Fruit fly (Drosophila melanogaster) whole organism, embryonic: Measurements from ENCODE around the gene CG4537.

Experiments
- Antp ChIP-seq: fragments of 200-800 bp; sonication (Bioruptor generic); optimal IDR thresholded peaks from 3 replicates; lab custom pipeline; 2016; ENCODE audit warnings: missing biosample characterization, missing genetic modification characterization
- BEAF-32 ChIP-seq: fragments of 200-800 bp; sonication (Bioruptor generic); optimal IDR thresholded peaks from 3 replicates; lab custom pipeline; 2017; ENCODE audit warnings: missing biosample characterization, missing genetic modification characterization, mild to moderate bottlenecking, moderate library complexity, missing genetic modification reagents
- BtbVII ChIP-seq: fragments of 200-800 bp; sonication (Bioruptor generic); optimal IDR thresholded peaks from 3 replicates; lab custom pipeline; 2017; ENCODE audit warnings: missing biosample characterization, mild to moderate bottlenecking, missing genetic modification characterization
- CG10462 ChIP-seq: fragments of 200-800 bp; sonication (Bioruptor generic); optimal IDR thresholded peaks from 2 replicates; lab custom pipeline; 2016; ENCODE audit warnings: missing biosample characterization, missing genetic modification characterization
- CG11398 ChIP-seq: fragments of 200-800 bp; sonication (Bioruptor generic); optimal IDR thresholded peaks from 2 replicates; lab custom pipeline; 2016; ENCODE audit warnings: missing biosample characterization, missing genetic modification characterization
- CG11456 ChIP-seq: fragments of 200-800 bp; sonication (Bioruptor generic); IDR thresholded peaks from 3 replicates; pipeline ENCODE4 v1.3.6; 2022; ENCODE audit warnings: missing biosample characterization, missing genetic modification characterization
- CG1233 ChIP-seq: fragments of 200-800 bp; sonication (Bioruptor generic); optimal IDR thresholded peaks from 4 replicates; lab custom pipeline; 2018; ENCODE audit warnings: missing biosample characterization, mild to moderate bottlenecking, missing genetic modification characterization
- CG12391 ChIP-seq: fragments of 200-800 bp; sonication (Bioruptor generic); optimal IDR thresholded peaks from 3 replicates; lab custom pipeline; 2018; ENCODE audit warnings: missing biosample characterization, mild to moderate bottlenecking, missing genetic modification characterization, moderate library complexity
- CG13123 ChIP-seq: fragments of 200-800 bp; sonication (Bioruptor generic); optimal IDR thresholded peaks from 2 replicates; lab custom pipeline; 2016; ENCODE audit warnings: missing biosample characterization, missing genetic modification characterization
- CG14441 ChIP-seq: fragments of 200-800 bp; sonication (Bioruptor generic); IDR thresholded peaks from 2 replicates; pipeline ENCODE4 v1.3.6; 2022; ENCODE audit warnings: missing biosample characterization, missing genetic modification characterization
- CG14710 ChIP-seq: fragments of 200-800 bp; sonication (Bioruptor generic); optimal IDR thresholded peaks from 3 replicates; lab custom pipeline; 2019; ENCODE audit warnings: missing biosample characterization, mild to moderate bottlenecking, missing genetic modification characterization, moderate library complexity
- CG31365 ChIP-seq: fragments of 200-800 bp; sonication (Bioruptor generic); optimal IDR thresholded peaks from 2 replicates; lab custom pipeline; 2018; ENCODE audit warnings: missing biosample characterization, mild to moderate bottlenecking, missing genetic modification characterization
- CG33213 ChIP-seq: fragments of 200-800 bp; sonication (Bioruptor generic); optimal IDR thresholded peaks from 3 replicates; lab custom pipeline; 2016; ENCODE audit warnings: missing biosample characterization, missing genetic modification characterization
- CG3838 ChIP-seq: fragments of 200-800 bp; sonication (Bioruptor generic); optimal IDR thresholded peaks from 3 replicates; lab custom pipeline; 2016; ENCODE audit warnings: missing biosample characterization, missing genetic modification characterization
- CG3847 ChIP-seq: fragments of 200-800 bp; sonication (Bioruptor generic); IDR thresholded peaks from 2 replicates; pipeline ENCODE4 v1.3.6; 2022; ENCODE audit warnings: missing biosample characterization, missing genetic modification characterization
- CG5953 ChIP-seq: fragments of 200-800 bp; sonication (Bioruptor generic); IDR thresholded peaks from 2 replicates; pipeline ENCODE4 v1.3.6; 2022; ENCODE audit warnings: missing biosample characterization, missing genetic modification characterization
- CG8290 ChIP-seq, 3 experiments: fragments of 200-800 bp; sonication (Bioruptor generic); optimal IDR thresholded peaks; 2 replicates each; lab custom pipeline; 2016 to 2019; ENCODE audit warnings: missing biosample characterization in 3 of 3, missing genetic modification characterization in 3 of 3, mild to moderate bottlenecking in 2 of 3, moderate library complexity in 1 of 3
- CG8478 ChIP-seq: fragments of >200 bp; optimal IDR thresholded peaks from 2 replicates; lab custom pipeline; 2018
- D19A ChIP-seq: fragments of 200-800 bp; optimal IDR thresholded peaks from 3 replicates; lab custom pipeline; 2019; ENCODE audit warnings: missing biosample characterization, mild to moderate bottlenecking, missing genetic modification characterization, moderate library complexity
- Dek ChIP-seq: fragments of 200-800 bp; sonication (Bioruptor generic); optimal IDR thresholded peaks from 3 replicates; lab custom pipeline; 2019; ENCODE audit warnings: missing biosample characterization, mild to moderate bottlenecking, missing genetic modification characterization, moderate library complexity
- Dfd ChIP-seq, 2 experiments: fragments of >200 bp; optimal IDR thresholded peaks; 2 replicates each; lab custom pipeline; 2017; ENCODE audit warnings: missing biosample characterization in 2 of 2, missing genetic modification characterization in 2 of 2
- Dp ChIP-seq: fragments of 200-800 bp; sonication (Bioruptor generic); optimal IDR thresholded peaks from 2 replicates; lab custom pipeline; 2018; ENCODE audit warnings: missing biosample characterization, mild to moderate bottlenecking, missing genetic modification characterization, moderate library complexity
- E2f1 ChIP-seq: fragments of 200-800 bp; sonication (Bioruptor generic); IDR thresholded peaks from 2 replicates; pipeline ENCODE4 v1.3.6; 2022; ENCODE audit warnings: missing biosample characterization, missing genetic modification characterization
- HLH3B ChIP-seq: fragments of 200-800 bp; sonication (Bioruptor generic); IDR thresholded peaks from 2 replicates; pipeline ENCODE4 v1.3.6; 2022; ENCODE audit warnings: missing biosample characterization, missing genetic modification characterization
- HLH54F ChIP-seq: fragments of 200-800 bp; sonication (Bioruptor generic); optimal IDR thresholded peaks from 3 replicates; lab custom pipeline; 2016; ENCODE audit warnings: missing biosample characterization, missing genetic modification characterization
- HmgZ ChIP-seq: fragments of 200-800 bp; sonication (Bioruptor generic); optimal IDR thresholded peaks from 2 replicates; lab custom pipeline; 2018; ENCODE audit warnings: missing biosample characterization, mild to moderate bottlenecking, missing genetic modification characterization
- Nf-YC ChIP-seq: fragments of 200-800 bp; optimal IDR thresholded peaks from 3 replicates; lab custom pipeline; 2019; ENCODE audit warnings: missing biosample characterization, mild to moderate bottlenecking, missing genetic modification characterization, moderate library complexity
- Sin3A ChIP-seq: fragments of >200 bp; optimal IDR thresholded peaks from 2 replicates; lab custom pipeline; 2018
- Sox102F ChIP-seq: fragments of 200-800 bp; sonication (Bioruptor generic); optimal IDR thresholded peaks from 2 replicates; lab custom pipeline; 2018; ENCODE audit warnings: missing biosample characterization, mild to moderate bottlenecking, missing genetic modification characterization, moderate library complexity
- Ssrp ChIP-seq: fragments of 200-800 bp; sonication (Bioruptor generic); optimal IDR thresholded peaks from 2 replicates; lab custom pipeline; 2018; ENCODE audit warnings: missing biosample characterization, mild to moderate bottlenecking, missing genetic modification characterization, moderate library complexity
- bowl ChIP-seq: fragments of 200-800 bp; sonication (Bioruptor generic); IDR thresholded peaks from 2 replicates; pipeline ENCODE4 v1.3.6; 2022; ENCODE audit warnings: missing biosample characterization, missing genetic modification characterization
- chm ChIP-seq: fragments of 200-800 bp; sonication (Bioruptor generic); IDR thresholded peaks from 2 replicates; pipeline ENCODE4 v1.3.6; 2022; ENCODE audit warnings: missing biosample characterization, missing genetic modification characterization
- corto ChIP-seq: fragments of 200-800 bp; sonication (Bioruptor generic); optimal IDR thresholded peaks from 2 replicates; lab custom pipeline; 2016; ENCODE audit warnings: missing biosample characterization, mild to moderate bottlenecking, missing genetic modification characterization, moderate library complexity
- gcm ChIP-seq: fragments of 200-800 bp; sonication (Bioruptor generic); optimal IDR thresholded peaks from 2 replicates; lab custom pipeline; 2019; ENCODE audit warnings: missing biosample characterization, mild to moderate bottlenecking, missing genetic modification characterization, moderate library complexity
- gfzf ChIP-seq: fragments of 200-800 bp; sonication (Bioruptor generic); optimal IDR thresholded peaks from 2 replicates; lab custom pipeline; 2016; ENCODE audit warnings: missing biosample characterization, mild to moderate bottlenecking, missing genetic modification characterization, moderate library complexity
- hth ChIP-seq: fragments of >200 bp; optimal IDR thresholded peaks from 2 replicates; lab custom pipeline; 2017; ENCODE audit warnings: inconsistent platforms
- jigr1 ChIP-seq: fragments of 200-800 bp; sonication (Bioruptor generic); IDR thresholded peaks from 3 replicates; pipeline ENCODE4 v1.3.6; 2022; ENCODE audit warnings: missing biosample characterization, missing genetic modification characterization
- org-1 ChIP-seq: fragments of 200-800 bp; sonication (Bioruptor generic); optimal IDR thresholded peaks from 2 replicates; lab custom pipeline; 2017; ENCODE audit warnings: missing biosample characterization, missing genetic modification characterization
- pita ChIP-seq: fragments of 200-800 bp; sonication (Bioruptor generic); optimal IDR thresholded peaks from 2 replicates; lab custom pipeline; 2017; ENCODE audit warnings: missing biosample characterization, mild to moderate bottlenecking, missing genetic modification characterization
- prd ChIP-seq, 3 experiments: fragments of >200 bp in 2 of 3; fragments of 200-800 bp in 1 of 3; sonication (Bioruptor generic) in 1 of 3; optimal IDR thresholded peaks in 2 of 3; IDR thresholded peaks in 1 of 3; 2 replicates in 2 of 3; 3 replicates in 1 of 3; pipeline versions ENCODE4 v1.3.6 to Lab custom; 2017 to 2022; ENCODE audit warnings: missing biosample characterization in 1 of 3, missing genetic modification characterization in 1 of 3
- psq ChIP-seq: fragments of 200-800 bp; sonication (Bioruptor generic); optimal IDR thresholded peaks from 2 replicates; lab custom pipeline; 2017; ENCODE audit warnings: missing biosample characterization, missing genetic modification characterization
- sisA ChIP-seq: fragments of 200-800 bp; sonication (Bioruptor generic); IDR thresholded peaks from 2 replicates; pipeline ENCODE4 v1.3.6; 2022; ENCODE audit warnings: missing biosample characterization, missing genetic modification characterization
- tin ChIP-seq: fragments of 200-800 bp; sonication (Bioruptor generic); optimal IDR thresholded peaks from 3 replicates; lab custom pipeline; 2016; ENCODE audit warnings: missing biosample characterization, missing genetic modification characterization
- tio ChIP-seq: fragments of 200-800 bp; sonication (Bioruptor generic); optimal IDR thresholded peaks from 2 replicates; lab custom pipeline; 2017; ENCODE audit warnings: missing biosample characterization, missing genetic modification characterization, inconsistent platforms
- tll ChIP-seq, 2 experiments: fragments of 200-800 bp in 1 of 2; fragments of >200 bp in 1 of 2; sonication (Bioruptor generic) in 1 of 2; optimal IDR thresholded peaks; 2 replicates each; lab custom pipeline; 2017 to 2019; ENCODE audit warnings: missing biosample characterization in 2 of 2, missing genetic modification characterization in 2 of 2, mild to moderate bottlenecking in 1 of 2, moderate library complexity in 1 of 2
- ttk ChIP-seq: fragments of 200-800 bp; sonication (Bioruptor generic); IDR thresholded peaks from 2 replicates; pipeline ENCODE4 v2.1.2; 2022; ENCODE audit warnings: missing biosample characterization, missing genetic modification characterization
- unc-4 ChIP-seq: fragments of 200-800 bp; sonication (Bioruptor generic); IDR thresholded peaks from 2 replicates; pipeline ENCODE4 v1.3.6; 2022; ENCODE audit warnings: missing biosample characterization, missing genetic modification characterization; ENCODE audit not compliant: partially characterized antibody
- wor ChIP-seq: fragments of 200-800 bp; sonication (Bioruptor generic); IDR thresholded peaks from 2 replicates; pipeline ENCODE4 v1.3.6; 2022; ENCODE audit warnings: missing biosample characterization, missing genetic modification characterization
- yki ChIP-seq: fragments of >200 bp; optimal IDR thresholded peaks from 3 replicates; lab custom pipeline; 2018

Gene CG4537

DNA sequence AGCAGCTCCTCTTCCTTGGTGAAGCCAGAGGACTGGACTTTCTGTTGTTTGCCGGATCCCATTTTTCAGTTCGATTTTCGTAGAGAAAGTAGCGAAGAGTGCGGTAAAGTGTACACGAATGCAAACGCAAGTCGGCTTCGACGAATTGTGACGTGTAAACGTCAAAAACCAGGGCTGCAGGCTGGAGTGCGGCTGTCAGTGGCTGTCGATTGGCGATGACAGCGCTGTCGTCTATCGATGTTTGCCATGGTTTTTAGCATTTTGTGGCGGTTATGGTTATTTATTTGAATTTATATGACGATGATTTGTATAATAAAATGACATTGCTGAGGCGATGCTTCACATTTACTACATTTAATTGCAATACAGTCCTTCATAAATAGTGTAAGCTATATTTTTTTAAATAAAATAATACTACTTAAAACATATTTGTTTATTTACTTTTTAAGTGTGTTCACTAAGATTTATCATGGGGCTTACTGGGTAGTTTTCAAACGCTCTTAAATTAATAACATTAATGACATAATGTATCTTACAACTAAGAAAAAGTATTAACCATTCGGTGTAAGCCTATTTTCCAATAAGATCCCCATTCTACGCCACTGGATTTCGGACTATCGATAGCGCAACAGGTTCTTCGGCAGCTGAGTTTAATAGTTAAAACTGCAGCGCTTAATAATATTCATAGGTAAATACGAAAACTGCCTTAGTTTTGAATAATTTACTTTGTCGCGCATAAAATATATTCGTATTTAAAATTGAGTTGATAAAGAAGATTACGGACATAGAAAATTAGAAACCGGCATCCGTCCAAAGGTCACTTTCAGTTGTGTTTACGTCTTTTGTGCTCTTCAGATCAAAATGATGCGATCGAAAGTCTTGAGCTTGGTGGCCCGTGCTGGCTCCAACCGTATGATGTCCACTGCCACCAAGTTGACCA is 27.6 kb downstream of the CG4537 start, which contains the start of the genes CG5885 and CG4598 (continued):
- TF ChIP-seq Sox102F (peak; percentile 80), CG14710 (tag; lab: Kevin White, UChicago) (peak; percentile 64), CG33213 (GFP tag; lab: Kevin White, UChicago) (no peak), Ssrp (peak; percentile 70), wor (GFP tag; lab: Robert Waterston, UW) (0 out of 2 replicates have a peak, but pooled peaks have one; percentile 19), Dfd (GFP tag; optimal IDR thresholded peaks at IDR 0.05; lab: Kevin White, UChicago) (no peak), Antp (GFP tag; lab: Kevin White, UChicago) (peak; percentile 59), CG31365 (tag; lab: Kevin White, UChicago) (no peak), Dek (tag; lab: Kevin White, UChicago) (peak; percentile 76), CG8290 (GFP tag; optimal IDR thresholded peaks at IDR 0.05; lab: Kevin White, UChicago) (peak; percentile 46), CG8290 (tag; optimal IDR thresholded peaks at IDR 0.05; lab: Kevin White, UChicago) (peak in 1 of 2 experiments; percentile 76), Sin3A (lab: Kevin White, UChicago) (peak; percentile 46), bowl (GFP tag; lab: Robert Waterston, UW) (no peak), D19A (tag; lab: Kevin White, UChicago) (peak; percentile 99), tio (no peak), hth (lab: Kevin White, UChicago) (no peak), pita (GFP tag; lab: Kevin White, UChicago) (no peak), yki (lab: Kevin White, UChicago) (no peak), BEAF-32 (peak; percentile 82), sisA (GFP tag; lab: Robert Waterston, UW) (peak; percentile 73), HLH54F (GFP tag; lab: Kevin White, UChicago) (peak; percentile 41), CG1233 (GFP tag; lab: Kevin White, UChicago) (peak; percentile 0), Dp (GFP tag; lab: Kevin White, UChicago) (peak; percentile 88), unc-4 (GFP tag; lab: Robert Waterston, UW) (peak; percentile 80), CG14441 (GFP tag; lab: Robert Waterston, UW) (no peak), CG10462 (GFP tag; lab: Kevin White, UChicago) (peak; percentile 57), jigr1 (GFP tag; lab: Robert Waterston, UW) (no peak), psq (GFP tag; lab: Kevin White, UChicago) (peak; percentile 42), Nf-YC (peak; percentile 67), prd (optimal IDR thresholded peaks at IDR 0.05; lab: Kevin White, UChicago) (no peak), prd (GFP tag; IDR thresholded peaks at IDR 0.05; lab: Robert Waterston, UW) (peak; percentile 54; the same call in 2 of the 3 replicates), CG13123 (GFP tag; lab: Kevin White, UChicago) (peak; percentile 26), HmgZ (tag; lab: Kevin White, UChicago) (peak; percentile 55), ttk (GFP tag; lab: Robert Waterston, UW) (no peak; the same call in 1 of the 2 replicates), org-1 (GFP tag; lab: Kevin White, UChicago) (no peak), E2f1 (GFP tag; lab: Robert Waterston, UW) (peak; percentile 59), CG11398 (GFP tag; lab: Kevin White, UChicago) (no peak), CG3847 (peak; percentile 59), CG3838 (GFP tag; lab: Kevin White, UChicago) (peak; percentile 57), CG5953 (GFP tag; lab: Robert Waterston, UW) (no peak), CG8478 (no peak), corto (GFP tag; lab: Kevin White, UChicago) (no peak), BtbVII (GFP tag; lab: Kevin White, UChicago) (peak; percentile 52), tin (peak; percentile 48), CG12391 (peak; percentile 82), chm (GFP tag; lab: Robert Waterston, UW) (peak; percentile 61), CG11456 (GFP tag; lab: Robert Waterston, UW) (peak; percentile 63), HLH3B (no peak; the same call in 1 of the 2 replicates), gcm (GFP tag; lab: Kevin White, UChicago) (peak; percentile 38), tll (GFP tag; optimal IDR thresholded peaks at IDR 0.05; lab: Kevin White, UChicago) (no peak), gfzf (peak; percentile 50)
